Worm (Caenorhabditis elegans) whole organism, young adult: Measurements from ENCODE around the gene Y102A5C.4.
"Not testable (repeated sequence)": the region's sequence is repeated elsewhere in the genome, so short reads cannot be mapped to it uniquely, and the experiment has no call there.

Experiments
- B0019.2 ChIP-seq: fragments of 200-800 bp; sonication (Bioruptor generic); conservative IDR thresholded peaks from 2 replicates; pipeline ENCODE4 v1.3.6; 2022; ENCODE audit warnings: missing genetic modification reagents, missing genetic modification characterization, missing compliant biosample characterization
- C06A6.2 ChIP-seq: fragments of 200-800 bp; sonication (Bioruptor generic); conservative IDR thresholded peaks from 2 replicates; pipeline ENCODE4 v1.3.6; 2022; ENCODE audit warnings: missing genetic modification characterization, missing compliant biosample characterization
- F10E7.11 ChIP-seq: sonication (generic microtip); optimal IDR thresholded peaks from 2 replicates; lab custom pipeline; 2017; ENCODE audit warnings: mild to moderate bottlenecking, missing genetic modification characterization, moderate library complexity, missing compliant biosample characterization
- F33H1.4 ChIP-seq: fragments of 200-800 bp; sonication (Bioruptor generic); IDR thresholded peaks from 2 replicates; pipeline ENCODE4 v1.3.6; 2022; ENCODE audit warnings: missing genetic modification reagents, missing genetic modification characterization, missing compliant biosample characterization
- F49E8.2 ChIP-seq: sonication (generic microtip); optimal IDR thresholded peaks from 3 replicates; lab custom pipeline; 2017; ENCODE audit warnings: missing genetic modification characterization, mild to moderate bottlenecking, missing compliant biosample characterization, antibody characterized with exemption, moderate library complexity; ENCODE audit not compliant: insufficient read depth
- Y53F4B.3 ChIP-seq: fragments of 200-800 bp; sonication (Bioruptor generic); IDR thresholded peaks from 2 replicates; pipeline ENCODE4 v1.3.6; 2022; ENCODE audit warnings: missing genetic modification reagents, missing genetic modification characterization, missing compliant biosample characterization
- ZK185.1 ChIP-seq: sonication (generic microtip); optimal IDR thresholded peaks from 2 replicates; lab custom pipeline; 2016; ENCODE audit warnings: mild to moderate bottlenecking, missing genetic modification characterization, missing compliant biosample characterization; ENCODE audit not compliant: poor library complexity, severe bottlenecking
- aptf-3 ChIP-seq: fragments of 200-800 bp; sonication (Bioruptor generic); IDR thresholded peaks from 2 replicates; pipeline ENCODE4 v1.3.6; 2022; ENCODE audit warnings: missing genetic modification characterization, missing compliant biosample characterization
- attf-6 ChIP-seq: fragments of 200-800 bp; sonication (Bioruptor generic); IDR thresholded peaks from 2 replicates; pipeline ENCODE4 v1.3.6; 2022; ENCODE audit warnings: missing genetic modification reagents, missing genetic modification characterization, missing compliant biosample characterization
- ceh-100 ChIP-seq: fragments of 200-800 bp; sonication (Bioruptor generic); IDR thresholded peaks from 2 replicates; pipeline ENCODE4 v1.3.6; 2022; ENCODE audit warnings: missing genetic modification reagents, missing genetic modification characterization, missing compliant biosample characterization
- ceh-58 ChIP-seq: fragments of 200-800 bp; sonication (Bioruptor generic); IDR thresholded peaks from 2 replicates; pipeline ENCODE4 v1.3.6; 2022; ENCODE audit warnings: missing genetic modification characterization, missing compliant biosample characterization
- ceh-91 ChIP-seq: fragments of 200-800 bp; sonication (Bioruptor generic); IDR thresholded peaks from 2 replicates; pipeline ENCODE4 v1.3.6; 2022; ENCODE audit warnings: missing genetic modification reagents, missing genetic modification characterization, missing compliant biosample characterization
- dox-1 ChIP-seq: fragments of 200-800 bp; sonication (Bioruptor generic); IDR thresholded peaks from 2 replicates; pipeline ENCODE4 v1.3.6; 2022; ENCODE audit warnings: missing genetic modification reagents, missing genetic modification characterization, missing compliant biosample characterization
- dpl-1 ChIP-seq: fragments of 150-350 bp; optimal IDR thresholded peaks from 2 replicates; lab custom pipeline; 2014; ENCODE audit warnings: missing biosample characterization, missing genetic modification reagents, missing genetic modification characterization
- efl-1 ChIP-seq: fragments of 150-350 bp; optimal IDR thresholded peaks from 2 replicates; lab custom pipeline; 2014; ENCODE audit warnings: missing biosample characterization, missing genetic modification reagents, missing genetic modification characterization
- gei-17 ChIP-seq: fragments of 200-800 bp; sonication (Bioruptor generic); optimal IDR thresholded peaks from 2 replicates; lab custom pipeline; 2018; ENCODE audit warnings: mild to moderate bottlenecking, missing genetic modification characterization, missing compliant biosample characterization
- hlh-26 ChIP-seq: fragments of 200-800 bp; sonication (Bioruptor generic); conservative IDR thresholded peaks from 2 replicates; pipeline ENCODE4 v1.3.6; 2022; ENCODE audit warnings: missing genetic modification reagents, missing genetic modification characterization, missing compliant biosample characterization
- hmg-20 ChIP-seq: fragments of 200-800 bp; sonication (Bioruptor generic); IDR thresholded peaks from 2 replicates; pipeline ENCODE4 v1.3.6; 2022; ENCODE audit warnings: missing genetic modification reagents, missing genetic modification characterization, missing compliant biosample characterization
- hsf-1 ChIP-seq: fragments of 200-800 bp; sonication (Bioruptor generic); IDR thresholded peaks from 2 replicates; pipeline ENCODE4 v1.3.6; 2022; ENCODE audit warnings: missing genetic modification reagents, missing genetic modification characterization, missing compliant biosample characterization
- lag-1 ChIP-seq: fragments of 200-800 bp; sonication (Bioruptor generic); IDR thresholded peaks from 2 replicates; pipeline ENCODE4 v1.3.6; 2022; ENCODE audit warnings: missing genetic modification reagents, missing genetic modification characterization, missing compliant biosample characterization
- let-526 ChIP-seq: fragments of 200-800 bp; sonication (Bioruptor generic); IDR thresholded peaks from 2 replicates; pipeline ENCODE4 v1.3.6; 2022; ENCODE audit warnings: missing genetic modification reagents, missing genetic modification characterization, missing compliant biosample characterization
- lin-26 ChIP-seq: fragments of 200-800 bp; sonication (Bioruptor generic); IDR thresholded peaks from 2 replicates; pipeline ENCODE4 v1.3.6; 2022; ENCODE audit warnings: missing genetic modification reagents, missing genetic modification characterization, missing compliant biosample characterization
- madf-3 ChIP-seq: fragments of 200-800 bp; sonication (Bioruptor generic); IDR thresholded peaks from 2 replicates; pipeline ENCODE4 v1.3.6; 2022; ENCODE audit warnings: missing genetic modification reagents, missing genetic modification characterization, missing compliant biosample characterization
- madf-6 ChIP-seq: fragments of 200-800 bp; sonication (Bioruptor generic); IDR thresholded peaks from 2 replicates; pipeline ENCODE4 v1.3.6; 2022; ENCODE audit warnings: missing genetic modification reagents, missing genetic modification characterization, missing compliant biosample characterization
- madf-8 ChIP-seq: fragments of 200-800 bp; sonication (Bioruptor generic); conservative IDR thresholded peaks from 2 replicates; pipeline ENCODE4 v1.3.6; 2022; ENCODE audit warnings: missing genetic modification reagents, missing genetic modification characterization, missing compliant biosample characterization
- nhr-27 ChIP-seq: fragments of 200-800 bp; sonication (Bioruptor generic); optimal IDR thresholded peaks from 2 replicates; lab custom pipeline; 2018; ENCODE audit warnings: mild to moderate bottlenecking, missing genetic modification characterization, moderate library complexity, missing compliant biosample characterization
- pha-4 ChIP-seq: fragments of 150-350 bp; sonication (generic microtip); optimal IDR thresholded peaks from 2 replicates; lab custom pipeline; 2014; ENCODE audit warnings: missing biosample characterization, missing genetic modification reagents, missing genetic modification characterization
- rec-8 ChIP-seq, 2 experiments: sonication (generic microtip); optimal IDR thresholded peaks; 2 replicates each; lab custom pipeline; 2016; ENCODE audit warnings: mild to moderate bottlenecking in 2 of 2, missing genetic modification characterization in 2 of 2, missing genetic modification reagents in 2 of 2, missing genotype in 2 of 2, missing biosample characterization in 1 of 2, missing compliant biosample characterization in 1 of 2, moderate library complexity in 1 of 2
- sdz-38 ChIP-seq: sonication (generic microtip); optimal IDR thresholded peaks from 2 replicates; lab custom pipeline; 2016; ENCODE audit warnings: missing genotype, missing genetic modification characterization, missing compliant biosample characterization
- snpc-1.1 ChIP-seq: sonication (generic microtip); optimal IDR thresholded peaks from 2 replicates; lab custom pipeline; 2017; ENCODE audit warnings: missing genetic modification characterization, mild to moderate bottlenecking, missing compliant biosample characterization, antibody characterized with exemption, moderate library complexity, missing genotype, missing genetic modification reagents; ENCODE audit not compliant: insufficient read depth
- snpc-1.3 ChIP-seq: sonication (generic microtip); optimal IDR thresholded peaks from 2 replicates; lab custom pipeline; 2017; ENCODE audit warnings: missing genetic modification characterization, mild to moderate bottlenecking, missing compliant biosample characterization, antibody characterized with exemption, moderate library complexity, missing genotype, missing genetic modification reagents; ENCODE audit not compliant: insufficient read depth
- snpc-4 ChIP-seq, 5 experiments: fragments of 150-350 bp in 1 of 5; sonication (generic microtip) in 4 of 5; optimal IDR thresholded peaks; 2 replicates each; lab custom pipeline; 2014 to 2018; ENCODE audit warnings: missing genetic modification characterization in 5 of 5, missing biosample characterization in 3 of 5, antibody characterized with exemption in 2 of 5, mild to moderate bottlenecking in 2 of 5, missing compliant biosample characterization in 2 of 5, missing genotype in 2 of 5, moderate library complexity in 2 of 5, missing genetic modification reagents in 1 of 5
- unc-130 ChIP-seq: sonication (generic microtip); optimal IDR thresholded peaks from 2 replicates; lab custom pipeline; 2016; ENCODE audit warnings: missing genetic modification reagents, missing genetic modification characterization, missing compliant biosample characterization
- xnd-1 ChIP-seq: sonication (generic microtip); optimal IDR thresholded peaks from 2 replicates; lab custom pipeline; 2016; ENCODE audit warnings: missing genotype, missing genetic modification reagents, missing genetic modification characterization, missing compliant biosample characterization
- ztf-26 ChIP-seq: sonication (generic microtip); optimal IDR thresholded peaks from 2 replicates; lab custom pipeline; 2017; ENCODE audit warnings: missing genetic modification characterization, missing compliant biosample characterization

The Y102A5C.4 gene

ce11 chrV:16938731-16939130, 16.7 kb downstream of the Y102A5C.4 start, which contains the start of gene fbxa-148:
fbxa-148 (plus strand) TSS chrV:16939031.
- TF ChIP-seq gei-17 (GFP tag; lab: Kevin White, UChicago); ZK185.1 (tag; lab: Kevin White, UChicago); hsf-1 (GFP tag; lab: Robert Waterston, UW): not testable (repeated sequence)

ce11 chrV:16948011-16948410, 26.0 kb downstream of the Y102A5C.4 start, which contains the start of gene fbxa-112:
fbxa-112 (minus strand) TSS chrV:16948111.
- TF ChIP-seq ztf-26 (tag; lab: Kevin White, UChicago); F33H1.4 (GFP tag; lab: Robert Waterston, UW); rec-8 (tag; optimal IDR thresholded peaks at IDR 0.05; lab: Kevin White, UChicago): not testable (repeated sequence)

ce11 chrV:16949609-16950008, 27.6 kb downstream of the Y102A5C.4 start, which contains the start of gene fbxa-111:
fbxa-111 (minus strand) TSS chrV:16949709.
- not testable (repeated sequence) for TF ChIP-seq lag-1; ceh-58 (GFP tag; lab: Robert Waterston, UW); lin-26 (GFP tag; lab: Robert Waterston, UW)

- TF ChIP-seq C06A6.2 (GFP tag; lab: Robert Waterston, UW) (no peak), B0019.2 (GFP tag; lab: Robert Waterston, UW) (no peak), Y53F4B.3 (no peak), sdz-38 (tag; lab: Kevin White, UChicago) (no peak), ceh-100 (no peak), snpc-1.1 (tag; lab: Kevin White, UChicago) (no peak), ceh-91 (GFP tag; lab: Robert Waterston, UW) (no peak), let-526 (GFP tag; lab: Robert Waterston, UW) (no peak), F10E7.11 (tag; lab: Kevin White, UChicago) (no peak), attf-6 (GFP tag; lab: Robert Waterston, UW) (peak; percentile 78), unc-130 (GFP tag; lab: Kevin White, UChicago) (no peak), efl-1 (GFP tag; lab: Kevin White, UChicago) (peak; percentile 79), xnd-1 (peak; percentile 84), snpc-4 (GFP tag; optimal IDR thresholded peaks at IDR 0.05; lab: Kevin White, UChicago) (no peak), snpc-4 (tag; optimal IDR thresholded peaks at IDR 0.05; lab: Kevin White, UChicago) (peak in 1 of 4 experiments; percentile 40), hsf-1 (GFP tag; lab: Robert Waterston, UW) (no peak), dpl-1 (GFP tag; lab: Kevin White, UChicago) (peak; percentile 38), F49E8.2 (tag; lab: Kevin White, UChicago) (no peak), madf-6 (GFP tag; lab: Robert Waterston, UW) (peak; percentile 90), hmg-20 (GFP tag; lab: Robert Waterston, UW) (no peak), hlh-26 (GFP tag; lab: Robert Waterston, UW) (no peak), aptf-3 (no peak), dox-1 (no peak), ztf-26 (tag; lab: Kevin White, UChicago) (no peak), madf-3 (GFP tag; lab: Robert Waterston, UW) (0 out of 2 replicates have a peak, but pooled peaks have one; percentile 42), madf-8 (GFP tag; lab: Robert Waterston, UW) (peak; percentile 78), nhr-27 (tag; lab: Kevin White, UChicago) (no peak), pha-4 (tag; lab: Kevin White, UChicago) (no peak), snpc-1.3 (tag; lab: Kevin White, UChicago) (no peak)
These were observed 28.0 kb downstream of the Y102A5C.4 start for ce11 chrV:16950036-16950435.
